Fruit fly (Drosophila melanogaster) S2 (cell line): ENCODE results near the gene mRpL37.

ENCODE experiments used
- CG8478 ChIP-seq: fragments of >200 bp; optimal IDR thresholded peaks from 2 replicates; lab custom pipeline; 2018
- CTCF ChIP-seq, 2 experiments: fragments of >200 bp; optimal IDR thresholded peaks; 2 replicates each; lab custom pipeline; 2018

DNA sequence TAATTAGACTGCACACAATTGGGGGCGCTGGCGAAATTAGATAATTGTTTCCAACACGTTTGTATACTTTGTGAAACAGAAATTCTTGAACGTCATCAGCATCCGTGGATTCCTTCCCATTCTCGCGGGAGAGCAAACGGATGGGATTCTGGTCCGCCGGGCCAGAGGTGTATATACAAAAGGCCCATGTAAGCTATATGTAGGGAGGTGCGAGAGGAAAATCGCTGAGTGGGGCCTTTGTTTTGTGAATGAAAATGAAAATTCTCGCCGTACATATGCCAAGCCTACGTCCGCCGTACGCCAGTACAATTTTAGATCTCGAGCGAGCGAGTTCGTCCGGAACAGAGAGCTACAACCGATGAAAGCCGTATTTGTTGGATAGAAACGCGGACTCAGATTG, 8.7 kb upstream of the mRpL37 start, which contains the start of gene CG14687:
- TF ChIP-seq CG8478 (lab: Kevin White, UChicago) (no peak), CTCF (optimal IDR thresholded peaks at IDR 0.05; lab: Kevin White, UChicago) (no peak)
